Worm (Caenorhabditis elegans) whole organism, L4 larva: Measurements from ENCODE around the gene sel-1.
A peak's percentile ranks its signal among the peaks of the same experiment; 100 is the strongest.

ENCODE experiments used
- D1046.2 ChIP-seq: fragments of 200-800 bp; sonication (Bioruptor generic); IDR thresholded peaks from 2 replicates; pipeline ENCODE4 v1.3.6; 2022; ENCODE audit warnings: missing genetic modification characterization, missing compliant biosample characterization
- F10B5.3 ChIP-seq: sonication (generic microtip); optimal IDR thresholded peaks from 2 replicates; lab custom pipeline; 2016; ENCODE audit warnings: mild to moderate bottlenecking, missing genetic modification characterization, missing compliant biosample characterization
- T20F7.1 ChIP-seq: fragments of 200-800 bp; sonication (Bioruptor generic); optimal IDR thresholded peaks from 2 replicates; lab custom pipeline; 2018; ENCODE audit warnings: mild to moderate bottlenecking, missing genetic modification characterization, missing compliant biosample characterization
- ZK546.5 ChIP-seq, 2 experiments: sonication (generic microtip); optimal IDR thresholded peaks; 2 replicates each; lab custom pipeline; 2017; ENCODE audit warnings: missing biosample characterization in 2 of 2, missing genetic modification characterization in 2 of 2
- aly-2 ChIP-seq: sonication (generic microtip); optimal IDR thresholded peaks from 2 replicates; lab custom pipeline; 2018; ENCODE audit warnings: missing biosample characterization, missing genetic modification characterization
- ceh-28 ChIP-seq: fragments of 150-350 bp; optimal IDR thresholded peaks from 2 replicates; lab custom pipeline; 2014; ENCODE audit warnings: missing biosample characterization, missing genetic modification reagents, missing genetic modification characterization
- ceh-32 ChIP-seq: sonication (generic microtip); optimal IDR thresholded peaks from 2 replicates; lab custom pipeline; 2016; ENCODE audit warnings: mild to moderate bottlenecking, missing genetic modification characterization, missing compliant biosample characterization; ENCODE audit not compliant: poor library complexity
- ctbp-1 ChIP-seq: fragments of 200-800 bp; sonication (Bioruptor generic); IDR thresholded peaks from 2 replicates; pipeline ENCODE4 v1.3.6; 2022; ENCODE audit warnings: missing genetic modification reagents, missing genetic modification characterization, missing compliant biosample characterization
- daf-16 ChIP-seq, 3 experiments: sonication (generic microtip); optimal IDR thresholded peaks; 2 replicates each; lab custom pipeline; 2016 to 2017; ENCODE audit warnings: missing genetic modification characterization in 3 of 3, missing genetic modification reagents in 3 of 3, mild to moderate bottlenecking in 2 of 3, missing compliant biosample characterization in 2 of 3, missing biosample characterization in 1 of 3, moderate library complexity in 1 of 3
- dmd-6 ChIP-seq: fragments of 200-800 bp; sonication (Bioruptor generic); IDR thresholded peaks from 2 replicates; pipeline ENCODE4 v1.3.6; 2022; ENCODE audit warnings: missing genetic modification reagents, missing genetic modification characterization, missing compliant biosample characterization
- dpl-1 ChIP-seq: fragments of 150-350 bp; optimal IDR thresholded peaks from 2 replicates; lab custom pipeline; 2014; ENCODE audit warnings: missing biosample characterization, missing genetic modification reagents, missing genetic modification characterization
- dve-1 ChIP-seq: sonication (generic microtip); optimal IDR thresholded peaks from 2 replicates; lab custom pipeline; 2017; ENCODE audit warnings: antibody characterized with exemption, mild to moderate bottlenecking, missing genetic modification characterization, missing compliant biosample characterization; ENCODE audit not compliant: insufficient read depth
- egl-43 ChIP-seq: fragments of 200-800 bp; sonication (Bioruptor generic); IDR thresholded peaks from 2 replicates; pipeline ENCODE4 v1.3.6; 2022; ENCODE audit warnings: missing genetic modification reagents, missing genetic modification characterization, missing compliant biosample characterization
- fkh-10 ChIP-seq: fragments of 150-350 bp; optimal IDR thresholded peaks from 2 replicates; lab custom pipeline; 2014; ENCODE audit warnings: missing biosample characterization, missing genetic modification reagents, missing genetic modification characterization
- hlh-11 ChIP-seq: fragments of 200-800 bp; sonication (Bioruptor generic); optimal IDR thresholded peaks from 2 replicates; lab custom pipeline; 2018; ENCODE audit warnings: mild to moderate bottlenecking, missing genetic modification characterization, missing compliant biosample characterization
- jun-1 ChIP-seq: fragments of 150-350 bp; optimal IDR thresholded peaks from 2 replicates; lab custom pipeline; 2014; ENCODE audit warnings: missing biosample characterization, missing genetic modification reagents, missing genetic modification characterization
- lim-7 ChIP-seq: fragments of 200-800 bp; sonication (Bioruptor generic); IDR thresholded peaks from 2 replicates; pipeline ENCODE4 v1.3.6; 2022; ENCODE audit warnings: missing genetic modification characterization, missing compliant biosample characterization
- lin-15B ChIP-seq: fragments of 150-350 bp; sonication (generic microtip); optimal IDR thresholded peaks from 3 replicates; lab custom pipeline; 2014; ENCODE audit warnings: missing biosample characterization, missing genetic modification characterization
- lin-29 ChIP-seq: fragments of 200-800 bp; sonication (Bioruptor generic); IDR thresholded peaks from 2 replicates; pipeline ENCODE4 v1.3.6; 2022; ENCODE audit warnings: missing genetic modification reagents, missing genetic modification characterization, missing compliant biosample characterization
- madf-5 ChIP-seq, 2 experiments: fragments of 200-800 bp; sonication (Bioruptor generic); IDR thresholded peaks; 2 replicates each; pipeline ENCODE4 v1.3.6; 2022; ENCODE audit warnings: missing compliant biosample characterization in 2 of 2, missing genetic modification characterization in 2 of 2
- mes-2 ChIP-seq: sonication (generic microtip); optimal IDR thresholded peaks from 2 replicates; lab custom pipeline; 2016; ENCODE audit warnings: missing genotype, mild to moderate bottlenecking, missing genetic modification characterization, missing compliant biosample characterization; ENCODE audit not compliant: poor library complexity, severe bottlenecking
- nhr-10 ChIP-seq: fragments of 150-350 bp; optimal IDR thresholded peaks from 2 replicates; lab custom pipeline; 2014; ENCODE audit warnings: missing biosample characterization, missing genetic modification characterization
- nhr-11 ChIP-seq: fragments of 150-350 bp; optimal IDR thresholded peaks from 2 replicates; lab custom pipeline; 2014; ENCODE audit warnings: missing biosample characterization, missing genetic modification characterization
- nhr-111 ChIP-seq: fragments of 200-800 bp; sonication (Bioruptor generic); optimal IDR thresholded peaks from 2 replicates; lab custom pipeline; 2018; ENCODE audit warnings: mild to moderate bottlenecking, missing genetic modification characterization, missing compliant biosample characterization
- nhr-25 ChIP-seq: sonication (generic microtip); optimal IDR thresholded peaks from 2 replicates; lab custom pipeline; 2017; ENCODE audit warnings: missing genetic modification characterization, mild to moderate bottlenecking, missing compliant biosample characterization, antibody characterized with exemption, moderate library complexity, borderline replicate concordance; ENCODE audit not compliant: insufficient read depth
- nhr-28 ChIP-seq: fragments of 150-350 bp; optimal IDR thresholded peaks from 2 replicates; lab custom pipeline; 2014; ENCODE audit warnings: missing biosample characterization, missing genetic modification characterization
- nhr-6 ChIP-seq: fragments of 150-350 bp; optimal IDR thresholded peaks from 2 replicates; lab custom pipeline; 2014; ENCODE audit warnings: missing biosample characterization, missing genetic modification characterization
- nhr-77 ChIP-seq: fragments of 150-350 bp; optimal IDR thresholded peaks from 2 replicates; lab custom pipeline; 2014; ENCODE audit warnings: missing biosample characterization, missing genetic modification characterization
- pha-4 ChIP-seq, 2 experiments: fragments of 150-350 bp in 1 of 2; fragments of 200-800 bp in 1 of 2; sonication (Bioruptor generic) in 1 of 2; IDR thresholded peaks in 1 of 2; optimal IDR thresholded peaks in 1 of 2; 2 replicates each; pipeline versions ENCODE4 v1.3.6 to Lab custom; 2014 to 2022; ENCODE audit warnings: missing genetic modification characterization in 2 of 2, missing genetic modification reagents in 2 of 2, missing biosample characterization in 1 of 2, missing compliant biosample characterization in 1 of 2
- pqm-1 ChIP-seq: sonication (generic microtip); optimal IDR thresholded peaks from 2 replicates; lab custom pipeline; 2017; ENCODE audit warnings: missing biosample characterization, missing genetic modification characterization
- rbr-2 ChIP-seq: sonication (generic microtip); optimal IDR thresholded peaks from 2 replicates; lab custom pipeline; 2016; ENCODE audit warnings: missing genotype, missing genetic modification characterization, missing compliant biosample characterization
- set-16 ChIP-seq: fragments of 200-800 bp; sonication (Bioruptor generic); IDR thresholded peaks from 2 replicates; pipeline ENCODE4 v1.3.6; 2022; ENCODE audit warnings: missing genetic modification reagents, missing genetic modification characterization, missing compliant biosample characterization
- unc-62 ChIP-seq, 3 experiments: fragments of 150-350 bp in 1 of 3; sonication (generic microtip); optimal IDR thresholded peaks in 2 of 3; peaks in 1 of 3; 1 replicate in 1 of 3; 2 replicates in 2 of 3; lab custom pipeline; 2014 to 2017; ENCODE audit warnings: missing biosample characterization in 3 of 3, missing genetic modification characterization in 3 of 3, missing genetic modification reagents in 3 of 3, missing genotype in 1 of 3
- vab-7 ChIP-seq: fragments of 200-800 bp; sonication (Bioruptor generic); IDR thresholded peaks from 2 replicates; pipeline ENCODE4 v1.3.6; 2022; ENCODE audit warnings: missing genetic modification reagents, missing genetic modification characterization, missing compliant biosample characterization
- zag-1 ChIP-seq: fragments of 150-350 bp; optimal IDR thresholded peaks from 2 replicates; lab custom pipeline; 2014; ENCODE audit warnings: missing biosample characterization, missing genetic modification characterization
- zfp-3 ChIP-seq: fragments of 200-800 bp; sonication (Bioruptor generic); conservative IDR thresholded peaks from 2 replicates; pipeline ENCODE4 v1.3.6; 2022; ENCODE audit warnings: missing genetic modification reagents, missing genetic modification characterization, missing compliant biosample characterization
- zip-11 ChIP-seq: fragments of 200-800 bp; sonication (Bioruptor generic); IDR thresholded peaks from 2 replicates; pipeline ENCODE4 v1.3.6; 2022; ENCODE audit warnings: missing genetic modification characterization, missing compliant biosample characterization
- zip-2 ChIP-seq: fragments of 150-350 bp; optimal IDR thresholded peaks from 2 replicates; lab custom pipeline; 2014; ENCODE audit warnings: missing biosample characterization, missing genetic modification characterization

Gene sel-1

ce11 chrV:12512773-12513172, 47.8 kb upstream of the sel-1 start, which contains the start of the genes T28H10.2 and lgmn-1 (continued):
- TF ChIP-seq egl-43 (GFP tag; lab: Robert Waterston, UW) = no peak

ce11 chrV:12513900-12514299, 46.6 kb upstream of the sel-1 start:
- TF ChIP-seq dmd-6 (GFP tag; lab: Robert Waterston, UW) (peak; percentile 25; the same call in 1 of the 2 replicates), nhr-6 (peak; percentile 36), nhr-25 (no peak), vab-7 (GFP tag; lab: Robert Waterston, UW) (no peak), nhr-11 (tag; lab: Kevin White, UChicago) (peak; percentile 12), zfp-3 (GFP tag; lab: Robert Waterston, UW) (no peak), D1046.2 (GFP tag; lab: Robert Waterston, UW) (no peak), dve-1 (tag; lab: Kevin White, UChicago) (peak; percentile 7), nhr-111 (GFP tag; lab: Kevin White, UChicago) (no peak), pqm-1 (tag; lab: Kevin White, UChicago) (peak; percentile 51), daf-16 (GFP tag; optimal IDR thresholded peaks at IDR 0.05; lab: Kevin White, UChicago) (no peak), daf-16 (tag; optimal IDR thresholded peaks at IDR 0.05; lab: Kevin White, UChicago) (peak; percentile 19), hlh-11 (tag; lab: Kevin White, UChicago) (peak; percentile 33), mes-2 (tag; lab: Kevin White, UChicago) (peak; percentile 37)

ce11 chrV:12517148-12517547, 43.4 kb upstream of the sel-1 start, which contains the start of gene cal-1:
Gene cal-1 (minus strand): TSS chrV:12517248.
- TF ChIP-seq dpl-1 (GFP tag; lab: Kevin White, UChicago) = no peak
- no peak for TF ChIP-seq ctbp-1
- no peak for TF ChIP-seq zip-2 (tag; lab: Kevin White, UChicago)
- TF ChIP-seq nhr-25 = no peak
- TF ChIP-seq vab-7 (GFP tag; lab: Robert Waterston, UW) = no peak
- TF ChIP-seq pha-4 (GFP tag; IDR thresholded peaks at IDR 0.05; lab: Robert Waterston, UW) = no peak
- no peak for TF ChIP-seq pha-4 (tag; optimal IDR thresholded peaks at IDR 0.05; lab: Kevin White, UChicago)
- TF ChIP-seq mes-2 (tag; lab: Kevin White, UChicago) = no peak
- no peak for TF ChIP-seq madf-5 (GFP tag; IDR thresholded peaks at IDR 0.05; lab: Robert Waterston, UW)
- no peak for TF ChIP-seq nhr-10 (tag; lab: Kevin White, UChicago)
- TF ChIP-seq dmd-6 (GFP tag; lab: Robert Waterston, UW) = no peak
- TF ChIP-seq rbr-2 (tag; lab: Kevin White, UChicago) = no peak
- no peak for TF ChIP-seq nhr-28 (tag; lab: Kevin White, UChicago)
- no peak for TF ChIP-seq dve-1 (tag; lab: Kevin White, UChicago)
- no peak for TF ChIP-seq unc-62 (GFP tag; optimal IDR thresholded peaks at IDR 0.05 in 1 of 2; lab: Kevin White, UChicago)
- no peak for TF ChIP-seq unc-62 (tag; optimal IDR thresholded peaks at IDR 0.05; lab: Kevin White, UChicago)
- TF ChIP-seq jun-1 (tag; lab: Kevin White, UChicago) = no peak
- no peak for TF ChIP-seq fkh-10 (GFP tag; lab: Kevin White, UChicago)

ce11 chrV:12517757-12518156, 42.8 kb upstream of the sel-1 start:
- TF ChIP-seq zag-1 (tag; lab: Kevin White, UChicago) = no peak
- no peak for TF ChIP-seq set-16 (GFP tag; lab: Robert Waterston, UW)
- TF ChIP-seq aly-2 (tag; lab: Kevin White, UChicago) = no peak
- TF ChIP-seq lim-7 (GFP tag; lab: Robert Waterston, UW) = no peak
- TF ChIP-seq hlh-11 (tag; lab: Kevin White, UChicago) = peak; percentile 7
- TF ChIP-seq F10B5.3 (tag; lab: Kevin White, UChicago) = no peak
- TF ChIP-seq lin-15B = no peak
- TF ChIP-seq daf-16 (GFP tag; optimal IDR thresholded peaks at IDR 0.05; lab: Kevin White, UChicago) = peak in 1 of 2 experiments; percentile 14
- no peak for TF ChIP-seq daf-16 (tag; optimal IDR thresholded peaks at IDR 0.05; lab: Kevin White, UChicago)
- no peak for TF ChIP-seq zip-11 (GFP tag; lab: Robert Waterston, UW)
- TF ChIP-seq dpl-1 (GFP tag; lab: Kevin White, UChicago) = no peak
- no peak for TF ChIP-seq T20F7.1 (GFP tag; lab: Kevin White, UChicago)
- TF ChIP-seq unc-62 (GFP tag; optimal IDR thresholded peaks at IDR 0.05 in 1 of 2; lab: Kevin White, UChicago) = peak in 1 of 2 experiments; percentile 78
- TF ChIP-seq unc-62 (tag; optimal IDR thresholded peaks at IDR 0.05; lab: Kevin White, UChicago) = no peak
- TF ChIP-seq nhr-77 = no peak
- no peak for TF ChIP-seq ceh-28 (tag; lab: Kevin White, UChicago)
- TF ChIP-seq ceh-32 (tag; lab: Kevin White, UChicago) = no peak
- TF ChIP-seq ZK546.5 (tag; optimal IDR thresholded peaks at IDR 0.05; lab: Kevin White, UChicago) = no peak
- no peak for TF ChIP-seq lin-29 (GFP tag; lab: Robert Waterston, UW)
- peak; percentile 38 for TF ChIP-seq nhr-11 (tag; lab: Kevin White, UChicago)
